Fruit fly (Drosophila melanogaster) whole organism, embryonic: Measurements from ENCODE around the gene CG14024.

ENCODE experiments used
- Bteb2 ChIP-seq: fragments of 200-800 bp; sonication (Bioruptor generic); optimal IDR thresholded peaks from 2 replicates; lab custom pipeline; 2016; ENCODE audit warnings: missing biosample characterization, missing genetic modification characterization
- CG11093 ChIP-seq: fragments of 200-800 bp; sonication (Bioruptor generic); IDR thresholded peaks from 3 replicates; pipeline ENCODE4 v1.3.6; 2022; ENCODE audit warnings: missing biosample characterization, missing genetic modification characterization
- CG11398 ChIP-seq: fragments of 200-800 bp; sonication (Bioruptor generic); optimal IDR thresholded peaks from 2 replicates; lab custom pipeline; 2016; ENCODE audit warnings: missing biosample characterization, missing genetic modification characterization
- CG12659 ChIP-seq: fragments of 200-800 bp; sonication (Bioruptor generic); optimal IDR thresholded peaks from 3 replicates; lab custom pipeline; 2017; ENCODE audit warnings: mild to moderate bottlenecking, missing biosample characterization, missing genetic modification reagents, missing genetic modification characterization
- CG14860 ChIP-seq: fragments of 200-800 bp; sonication (Bioruptor generic); IDR thresholded peaks from 3 replicates; pipeline ENCODE4 v1.3.6; 2022; ENCODE audit warnings: missing biosample characterization, missing genetic modification characterization; ENCODE audit not compliant: partially characterized antibody
- CG2199 ChIP-seq: fragments of 200-800 bp; sonication (Bioruptor generic); IDR thresholded peaks from 3 replicates; pipeline ENCODE4 v1.3.6; 2022; ENCODE audit warnings: missing biosample characterization, missing genetic modification characterization
- CG2202 ChIP-seq: fragments of 200-800 bp; sonication (Bioruptor generic); optimal IDR thresholded peaks from 2 replicates; lab custom pipeline; 2018; ENCODE audit warnings: missing biosample characterization, mild to moderate bottlenecking, missing genetic modification characterization
- CG2712 ChIP-seq: fragments of 200-800 bp; optimal IDR thresholded peaks from 3 replicates; lab custom pipeline; 2019; ENCODE audit warnings: missing biosample characterization, mild to moderate bottlenecking, missing genetic modification characterization, moderate library complexity
- CG2875 ChIP-seq: fragments of 200-800 bp; sonication (Bioruptor generic); optimal IDR thresholded peaks from 2 replicates; lab custom pipeline; 2017; ENCODE audit warnings: missing biosample characterization, mild to moderate bottlenecking, missing genetic modification characterization, missing genetic modification reagents
- CG30431 ChIP-seq: fragments of 200-800 bp; sonication (Bioruptor generic); optimal IDR thresholded peaks from 2 replicates; lab custom pipeline; 2017; ENCODE audit warnings: missing biosample characterization, missing genetic modification characterization
- CG31365 ChIP-seq: fragments of 200-800 bp; sonication (Bioruptor generic); optimal IDR thresholded peaks from 2 replicates; lab custom pipeline; 2018; ENCODE audit warnings: missing biosample characterization, mild to moderate bottlenecking, missing genetic modification characterization
- CG3407 ChIP-seq: fragments of 200-800 bp; sonication (Bioruptor generic); optimal IDR thresholded peaks from 2 replicates; lab custom pipeline; 2018; ENCODE audit warnings: missing biosample characterization, mild to moderate bottlenecking, missing genetic modification characterization
- CG4404 ChIP-seq: fragments of 200-800 bp; sonication (Bioruptor generic); IDR thresholded peaks from 2 replicates; pipeline ENCODE4 v1.3.6; 2022; ENCODE audit warnings: missing biosample characterization, missing genetic modification characterization
- CG4820 ChIP-seq: fragments of 200-800 bp; sonication (Bioruptor generic); optimal IDR thresholded peaks from 3 replicates; lab custom pipeline; 2016; ENCODE audit warnings: missing biosample characterization, missing genetic modification characterization
- CG5245 ChIP-seq: fragments of 200-800 bp; sonication (Bioruptor generic); optimal IDR thresholded peaks from 3 replicates; lab custom pipeline; 2016; ENCODE audit warnings: missing biosample characterization, missing genetic modification characterization
- CG6272 ChIP-seq: fragments of 200-800 bp; sonication (Bioruptor generic); IDR thresholded peaks from 2 replicates; pipeline ENCODE4 v1.3.6; 2022; ENCODE audit warnings: missing biosample characterization, missing genetic modification characterization
- CG6854 ChIP-seq: fragments of 200-800 bp; sonication (Bioruptor generic); optimal IDR thresholded peaks from 3 replicates; lab custom pipeline; 2017; ENCODE audit warnings: missing biosample characterization, mild to moderate bottlenecking, missing genetic modification characterization
- CG7987 ChIP-seq: fragments of 200-800 bp; sonication (Bioruptor generic); optimal IDR thresholded peaks from 2 replicates; lab custom pipeline; 2018; ENCODE audit warnings: missing biosample characterization, mild to moderate bottlenecking, missing genetic modification characterization, moderate library complexity
- Deaf1 ChIP-seq: fragments of 200-800 bp; optimal IDR thresholded peaks from 3 replicates; lab custom pipeline; 2019; ENCODE audit warnings: missing biosample characterization, mild to moderate bottlenecking, missing genetic modification characterization, moderate library complexity
- Doc3 ChIP-seq: fragments of 200-800 bp; sonication (Bioruptor generic); IDR thresholded peaks from 3 replicates; pipeline ENCODE4 v1.3.6; 2022; ENCODE audit warnings: missing biosample characterization, missing genetic modification characterization; ENCODE audit not compliant: partially characterized antibody
- Fer2 ChIP-seq: fragments of 200-800 bp; sonication (Bioruptor generic); optimal IDR thresholded peaks from 2 replicates; lab custom pipeline; 2018; ENCODE audit warnings: missing biosample characterization, mild to moderate bottlenecking, missing genetic modification characterization, moderate library complexity
- HmgD ChIP-seq: fragments of 200-800 bp; sonication (Bioruptor generic); optimal IDR thresholded peaks from 3 replicates; lab custom pipeline; 2016; ENCODE audit warnings: missing biosample characterization, missing genetic modification characterization
- HmgZ ChIP-seq: fragments of 200-800 bp; sonication (Bioruptor generic); optimal IDR thresholded peaks from 2 replicates; lab custom pipeline; 2018; ENCODE audit warnings: missing biosample characterization, mild to moderate bottlenecking, missing genetic modification characterization
- Hr51 ChIP-seq, 2 experiments: fragments of 200-800 bp; sonication (Bioruptor generic); optimal IDR thresholded peaks; 2 replicates in 1 of 2; 3 replicates in 1 of 2; lab custom pipeline; 2016 to 2018; ENCODE audit warnings: missing biosample characterization in 2 of 2, missing genetic modification characterization in 2 of 2, mild to moderate bottlenecking in 1 of 2, moderate library complexity in 1 of 2
- Jarid2 ChIP-seq: fragments of 200-800 bp; sonication (Bioruptor generic); optimal IDR thresholded peaks from 3 replicates; lab custom pipeline; 2017; ENCODE audit warnings: mild to moderate bottlenecking, missing biosample characterization, missing genetic modification reagents, missing genetic modification characterization
- MBD-R2 ChIP-seq: fragments of 200-800 bp; sonication (Bioruptor generic); IDR thresholded peaks from 2 replicates; pipeline ENCODE4 v1.3.6; 2022; ENCODE audit warnings: missing biosample characterization, missing genetic modification characterization
- MTF-1 ChIP-seq: fragments of 200-800 bp; sonication (Bioruptor generic); optimal IDR thresholded peaks from 2 replicates; lab custom pipeline; 2018; ENCODE audit warnings: missing biosample characterization, mild to moderate bottlenecking, missing genetic modification characterization, borderline replicate concordance
- PHDP ChIP-seq: fragments of 200-800 bp; sonication (Bioruptor generic); optimal IDR thresholded peaks from 3 replicates; lab custom pipeline; 2018; ENCODE audit warnings: missing biosample characterization, mild to moderate bottlenecking, missing genetic modification characterization, moderate library complexity
- Pdp1 ChIP-seq, 2 experiments: fragments of 200-800 bp; sonication (Bioruptor generic); optimal IDR thresholded peaks; 3 replicates each; lab custom pipeline; 2016; ENCODE audit warnings: missing biosample characterization in 2 of 2, missing genetic modification characterization in 2 of 2, mild to moderate bottlenecking in 1 of 2, moderate library complexity in 1 of 2
- Rx ChIP-seq: fragments of 200-800 bp; sonication (Bioruptor generic); IDR thresholded peaks from 2 replicates; pipeline ENCODE4 v1.3.6; 2022; ENCODE audit warnings: missing biosample characterization, missing genetic modification characterization
- Scr ChIP-seq: fragments of 200-800 bp; sonication (Bioruptor generic); IDR thresholded peaks from 2 replicates; pipeline ENCODE4 v1.3.6; 2022; ENCODE audit warnings: missing biosample characterization, missing genetic modification characterization; ENCODE audit not compliant: partially characterized antibody
- amos ChIP-seq: fragments of 200-800 bp; sonication (Bioruptor generic); IDR thresholded peaks from 2 replicates; pipeline ENCODE4 v1.3.6; 2022; ENCODE audit warnings: missing biosample characterization, missing genetic modification characterization; ENCODE audit not compliant: partially characterized antibody
- btn ChIP-seq: fragments of 200-800 bp; sonication (Bioruptor generic); optimal IDR thresholded peaks from 2 replicates; lab custom pipeline; 2016; ENCODE audit warnings: missing biosample characterization, missing genetic modification characterization
- cg ChIP-seq: fragments of 200-800 bp; sonication (Bioruptor generic); optimal IDR thresholded peaks from 3 replicates; lab custom pipeline; 2019; ENCODE audit warnings: missing biosample characterization, mild to moderate bottlenecking, missing genetic modification characterization, moderate library complexity
- chinmo ChIP-seq: fragments of 200-800 bp; sonication (Bioruptor generic); IDR thresholded peaks from 4 replicates; pipeline ENCODE4 v1.3.6; 2022; ENCODE audit warnings: missing biosample characterization, missing genetic modification characterization; ENCODE audit not compliant: partially characterized antibody
- corto ChIP-seq: fragments of 200-800 bp; sonication (Bioruptor generic); optimal IDR thresholded peaks from 2 replicates; lab custom pipeline; 2016; ENCODE audit warnings: missing biosample characterization, mild to moderate bottlenecking, missing genetic modification characterization, moderate library complexity
- dati ChIP-seq: fragments of 200-800 bp; sonication (Bioruptor generic); IDR thresholded peaks from 2 replicates; pipeline ENCODE4 v1.3.6; 2022; ENCODE audit warnings: missing biosample characterization, missing genetic modification characterization
- dmrt11E ChIP-seq: fragments of 200-800 bp; sonication (Bioruptor generic); optimal IDR thresholded peaks from 3 replicates; lab custom pipeline; 2018; ENCODE audit warnings: missing biosample characterization, mild to moderate bottlenecking, missing genetic modification characterization, moderate library complexity
- dpn ChIP-seq, 2 experiments: fragments of 200-800 bp; sonication (Bioruptor generic); optimal IDR thresholded peaks; 3 replicates each; lab custom pipeline; 2016; ENCODE audit warnings: missing biosample characterization in 2 of 2, missing genetic modification characterization in 2 of 2
- eve ChIP-seq, 2 experiments: fragments of >200 bp; optimal IDR thresholded peaks; 2 replicates each; lab custom pipeline; 2017; ENCODE audit warnings: missing biosample characterization in 2 of 2, missing genetic modification characterization in 2 of 2
- fd3F ChIP-seq: fragments of 200-800 bp; sonication (Bioruptor generic); optimal IDR thresholded peaks from 2 replicates; lab custom pipeline; 2018; ENCODE audit warnings: missing biosample characterization, mild to moderate bottlenecking, missing genetic modification characterization, moderate library complexity
- fu2 ChIP-seq: fragments of 200-800 bp; sonication (Bioruptor generic); optimal IDR thresholded peaks from 2 replicates; lab custom pipeline; 2016; ENCODE audit warnings: missing biosample characterization, missing genetic modification characterization
- gcm ChIP-seq: fragments of 200-800 bp; sonication (Bioruptor generic); optimal IDR thresholded peaks from 2 replicates; lab custom pipeline; 2019; ENCODE audit warnings: missing biosample characterization, mild to moderate bottlenecking, missing genetic modification characterization, moderate library complexity
- h ChIP-seq: fragments of >200 bp; optimal IDR thresholded peaks from 2 replicates; lab custom pipeline; 2017
- jumu ChIP-seq: fragments of 200-800 bp; sonication (Bioruptor generic); optimal IDR thresholded peaks from 3 replicates; lab custom pipeline; 2016; ENCODE audit warnings: missing biosample characterization, missing genetic modification characterization
- run ChIP-seq: fragments of 200-800 bp; sonication (Bioruptor generic); optimal IDR thresholded peaks from 3 replicates; lab custom pipeline; 2018; ENCODE audit warnings: missing biosample characterization, mild to moderate bottlenecking, missing genetic modification characterization
- scrt ChIP-seq: fragments of 200-800 bp; sonication (Bioruptor generic); optimal IDR thresholded peaks from 2 replicates; lab custom pipeline; 2018; ENCODE audit warnings: missing biosample characterization, mild to moderate bottlenecking, missing genetic modification characterization, moderate library complexity
- sima ChIP-seq: fragments of 200-800 bp; sonication (Bioruptor generic); optimal IDR thresholded peaks from 2 replicates; lab custom pipeline; 2016; ENCODE audit warnings: missing biosample characterization, missing genetic modification characterization
- wek ChIP-seq: fragments of 200-800 bp; sonication (Bioruptor generic); optimal IDR thresholded peaks from 3 replicates; lab custom pipeline; 2018; ENCODE audit warnings: missing biosample characterization, mild to moderate bottlenecking, missing genetic modification characterization, moderate library complexity

Gene CG14024

DNA sequence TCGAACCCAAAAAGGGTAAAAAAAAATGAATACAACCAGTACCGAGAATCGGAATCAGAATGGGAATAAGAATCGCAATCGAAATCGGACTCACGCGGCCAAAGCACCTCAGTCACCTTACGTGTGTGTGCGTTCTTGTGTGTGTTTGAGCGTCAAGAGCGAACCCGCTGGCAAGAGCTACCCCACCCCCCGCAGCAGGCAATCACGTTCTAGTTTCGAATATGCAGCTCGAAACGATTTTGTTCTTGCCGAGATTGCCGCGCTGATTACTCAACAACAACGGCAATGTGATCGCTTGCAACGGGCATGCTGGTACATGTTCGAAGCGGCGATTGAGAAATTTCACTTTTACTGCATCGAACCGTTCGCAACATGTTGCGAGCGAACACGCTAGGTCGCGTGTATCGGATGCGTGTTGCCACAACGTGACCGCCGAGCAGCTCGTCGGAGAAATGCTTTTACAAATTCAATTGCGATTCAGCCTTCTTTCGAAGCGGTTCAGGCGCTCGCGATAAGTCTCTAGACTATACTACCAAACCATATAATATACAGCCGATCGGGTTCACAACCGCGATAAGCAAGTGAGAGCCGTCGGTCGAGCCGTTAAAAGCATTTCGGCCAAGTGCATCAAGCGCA is 9.3 kb downstream of the CG14024 start (continued):
- TF ChIP-seq CG31365 (no peak), scrt (GFP tag; lab: Kevin White, UChicago) (no peak), dati (GFP tag; lab: Robert Waterston, UW) (no peak), corto (GFP tag; lab: Kevin White, UChicago) (peak; percentile 87), Fer2 (tag; lab: Kevin White, UChicago) (no peak), dpn (GFP tag; optimal IDR thresholded peaks at IDR 0.05; lab: Kevin White, UChicago) (no peak), Scr (GFP tag; lab: Robert Waterston, UW) (0 out of 2 replicates have a peak, but pooled peaks have one; percentile 25), run (tag; lab: Kevin White, UChicago) (no peak), eve (GFP tag; optimal IDR thresholded peaks at IDR 0.05; lab: Kevin White, UChicago) (no peak), Doc3 (GFP tag; lab: Robert Waterston, UW) (no peak), CG2199 (GFP tag; lab: Robert Waterston, UW) (peak; percentile 35; the same call in 1 of the 3 replicates), wek (no peak), CG14860 (GFP tag; lab: Robert Waterston, UW) (no peak), CG30431 (GFP tag; lab: Kevin White, UChicago) (no peak), h (no peak), CG4820 (GFP tag; lab: Kevin White, UChicago) (no peak), gcm (peak; percentile 23), CG7987 (GFP tag; lab: Kevin White, UChicago) (peak; percentile 29), Jarid2 (GFP tag; lab: Kevin White, UChicago) (peak; percentile 58), jumu (GFP tag; lab: Kevin White, UChicago) (no peak), CG5245 (GFP tag; lab: Kevin White, UChicago) (no peak), CG2202 (no peak), btn (GFP tag; lab: Kevin White, UChicago) (no peak), MBD-R2 (no peak), CG12659 (GFP tag; lab: Kevin White, UChicago) (no peak), CG6272 (no peak), fu2 (GFP tag; lab: Kevin White, UChicago) (no peak), CG6854 (GFP tag; lab: Kevin White, UChicago) (no peak), CG2712 (no peak), PHDP (tag; lab: Kevin White, UChicago) (no peak), Rx (no peak), Hr51 (GFP tag; optimal IDR thresholded peaks at IDR 0.05; lab: Kevin White, UChicago) (no peak), chinmo (GFP tag; lab: Robert Waterston, UW) (peak; percentile 90), sima (GFP tag; lab: Kevin White, UChicago) (no peak), Pdp1 (GFP tag; optimal IDR thresholded peaks at IDR 0.05; lab: Kevin White, UChicago) (peak in 1 of 2 experiments; percentile 94), fd3F (no peak), Bteb2 (no peak), MTF-1 (GFP tag; lab: Kevin White, UChicago) (no peak), CG11398 (no peak), CG2875 (GFP tag; lab: Kevin White, UChicago) (peak; percentile 1), CG11093 (no peak), dmrt11E (tag; lab: Kevin White, UChicago) (no peak), CG4404 (GFP tag; lab: Robert Waterston, UW) (no peak), HmgD (no peak), HmgZ (tag; lab: Kevin White, UChicago) (peak; percentile 16), amos (no peak), CG3407 (no peak), cg (GFP tag; lab: Kevin White, UChicago) (peak; percentile 78), Deaf1 (peak; percentile 45)
